Worm (Caenorhabditis elegans) whole organism, L1 larva: Measurements from ENCODE around the gene F52G3.1.
A peak's percentile ranks its signal among the peaks of the same experiment; 100 is the strongest.

ENCODE experiments used
- F16B12.6 ChIP-seq: fragments of 150-350 bp; optimal IDR thresholded peaks from 2 replicates; lab custom pipeline; 2014; ENCODE audit warnings: missing biosample characterization, missing genetic modification characterization
- Y116A8C.19 ChIP-seq: sonication (generic microtip); optimal IDR thresholded peaks from 2 replicates; lab custom pipeline; 2016; ENCODE audit warnings: missing compliant biosample characterization, missing genetic modification characterization, borderline replicate concordance
- blmp-1 ChIP-seq: fragments of 150-350 bp; optimal IDR thresholded peaks from 2 replicates; lab custom pipeline; 2014; ENCODE audit warnings: missing biosample characterization, missing genetic modification characterization
- ceh-8 ChIP-seq: fragments of 200-800 bp; sonication (Bioruptor generic); optimal IDR thresholded peaks from 2 replicates; lab custom pipeline; 2018; ENCODE audit warnings: mild to moderate bottlenecking, missing genetic modification characterization, moderate library complexity, missing compliant biosample characterization
- ceh-90 ChIP-seq: sonication (generic microtip); optimal IDR thresholded peaks from 2 replicates; lab custom pipeline; 2016; ENCODE audit warnings: missing genetic modification characterization, missing compliant biosample characterization
- ces-1 ChIP-seq: fragments of 150-350 bp; optimal IDR thresholded peaks from 2 replicates; lab custom pipeline; 2014; ENCODE audit warnings: missing biosample characterization, missing genetic modification reagents, missing genetic modification characterization
- dpl-1 ChIP-seq, 3 experiments: fragments of 150-350 bp in 2 of 3; sonication (generic microtip) in 1 of 3; optimal IDR thresholded peaks; 2 replicates each; lab custom pipeline; 2014 to 2017; ENCODE audit warnings: missing biosample characterization in 3 of 3, missing genetic modification characterization in 3 of 3, missing genetic modification reagents in 3 of 3
- egl-13 ChIP-seq: sonication (generic microtip); optimal IDR thresholded peaks from 2 replicates; lab custom pipeline; 2016; ENCODE audit warnings: missing genotype, missing genetic modification reagents, missing genetic modification characterization, missing compliant biosample characterization
- egl-27 ChIP-seq, 2 experiments: fragments of 150-350 bp in 1 of 2; sonication (generic microtip); optimal IDR thresholded peaks; 3 replicates each; lab custom pipeline; 2017 to 2018; ENCODE audit warnings: missing biosample characterization in 2 of 2, missing genetic modification characterization in 2 of 2, missing genetic modification reagents in 2 of 2
- elt-3 ChIP-seq, 6 experiments: fragments of 150-350 bp in 1 of 6; sonication (generic microtip); optimal IDR thresholded peaks; 2 replicates each; lab custom pipeline; 2017 to 2018; ENCODE audit warnings: missing biosample characterization in 6 of 6, missing genetic modification characterization in 6 of 6, inconsistent platforms in 1 of 6
- fkh-4 ChIP-seq: sonication (generic microtip); optimal IDR thresholded peaks from 2 replicates; lab custom pipeline; 2016; ENCODE audit warnings: missing compliant biosample characterization, missing genetic modification characterization, borderline replicate concordance
- fkh-8 ChIP-seq: sonication (generic microtip); optimal IDR thresholded peaks from 2 replicates; lab custom pipeline; 2016; ENCODE audit warnings: mild to moderate bottlenecking, missing genetic modification characterization, missing compliant biosample characterization
- grh-1 ChIP-seq: fragments of 200-800 bp; sonication (Bioruptor generic); IDR thresholded peaks from 2 replicates; pipeline ENCODE4 v1.3.6; 2022; ENCODE audit warnings: missing genetic modification reagents, missing genetic modification characterization, missing compliant biosample characterization
- hlh-17 ChIP-seq: fragments of 200-800 bp; sonication (Bioruptor generic); optimal IDR thresholded peaks from 2 replicates; lab custom pipeline; 2018; ENCODE audit warnings: missing genetic modification characterization, mild to moderate bottlenecking, missing compliant biosample characterization, moderate library complexity, borderline replicate concordance
- hlh-4 ChIP-seq: sonication (generic microtip); optimal IDR thresholded peaks from 2 replicates; lab custom pipeline; 2016; ENCODE audit warnings: mild to moderate bottlenecking, missing genetic modification characterization, missing compliant biosample characterization
- irx-1 ChIP-seq: sonication (generic microtip); optimal IDR thresholded peaks from 2 replicates; lab custom pipeline; 2016; ENCODE audit warnings: missing genetic modification characterization, missing compliant biosample characterization
- isw-1 ChIP-seq: fragments of 200-800 bp; sonication (Bioruptor generic); IDR thresholded peaks from 2 replicates; pipeline ENCODE4 v1.3.6; 2022; ENCODE audit warnings: missing genetic modification characterization, missing compliant biosample characterization
- lin-13 ChIP-seq: fragments of 150-350 bp; optimal IDR thresholded peaks from 2 replicates; lab custom pipeline; 2014; ENCODE audit warnings: missing biosample characterization, missing genetic modification reagents, missing genetic modification characterization
- lin-14 ChIP-seq: fragments of 200-800 bp; sonication (Bioruptor generic); optimal IDR thresholded peaks from 2 replicates; lab custom pipeline; 2018; ENCODE audit warnings: mild to moderate bottlenecking, missing genetic modification characterization, moderate library complexity, missing compliant biosample characterization
- lin-15B ChIP-seq: fragments of 150-350 bp; sonication (generic microtip); optimal IDR thresholded peaks from 3 replicates; lab custom pipeline; 2014; ENCODE audit warnings: missing biosample characterization, missing genetic modification characterization
- lin-35 ChIP-seq, 2 experiments: fragments of 150-350 bp; optimal IDR thresholded peaks; 2 replicates each; lab custom pipeline; 2014; ENCODE audit warnings: missing biosample characterization in 2 of 2, missing genetic modification characterization in 2 of 2, missing genetic modification reagents in 2 of 2
- lir-3 ChIP-seq: sonication (generic microtip); optimal IDR thresholded peaks from 2 replicates; lab custom pipeline; 2016; ENCODE audit warnings: mild to moderate bottlenecking, missing genetic modification characterization, moderate library complexity, missing compliant biosample characterization; ENCODE audit not compliant: poor library complexity
- lsy-2 ChIP-seq, 2 experiments: fragments of 150-350 bp; optimal IDR thresholded peaks; 2 replicates each; lab custom pipeline; 2014; ENCODE audit warnings: missing biosample characterization in 2 of 2, missing genetic modification characterization in 2 of 2
- mab-9 ChIP-seq: fragments of 200-800 bp; sonication (Bioruptor generic); IDR thresholded peaks from 2 replicates; pipeline ENCODE4 v1.3.6; 2022; ENCODE audit warnings: missing genetic modification reagents, missing genetic modification characterization, missing compliant biosample characterization
- mdl-1 ChIP-seq, 2 experiments: fragments of 150-350 bp; optimal IDR thresholded peaks; 2 replicates each; lab custom pipeline; 2014 to 2017; ENCODE audit warnings: missing biosample characterization in 2 of 2, missing genetic modification characterization in 2 of 2, inconsistent platforms in 1 of 2
- mef-2 ChIP-seq: fragments of 150-350 bp; optimal IDR thresholded peaks from 2 replicates; lab custom pipeline; 2014; ENCODE audit warnings: missing biosample characterization, missing genetic modification characterization
- mep-1 ChIP-seq: fragments of 150-350 bp; optimal IDR thresholded peaks from 2 replicates; lab custom pipeline; 2014; ENCODE audit warnings: missing biosample characterization, missing genetic modification characterization
- nhr-12 ChIP-seq: sonication (generic microtip); optimal IDR thresholded peaks from 2 replicates; lab custom pipeline; 2017; ENCODE audit warnings: missing biosample characterization, missing genetic modification characterization
- nhr-19 ChIP-seq: fragments of 200-800 bp; sonication (Bioruptor generic); conservative IDR thresholded peaks from 2 replicates; pipeline ENCODE4 v1.3.6; 2022; ENCODE audit warnings: missing genetic modification characterization, missing compliant biosample characterization
- nhr-20 ChIP-seq: sonication (generic microtip); optimal IDR thresholded peaks from 2 replicates; lab custom pipeline; 2016; ENCODE audit warnings: mild to moderate bottlenecking, missing genetic modification characterization, missing compliant biosample characterization
- nhr-28 ChIP-seq: fragments of 150-350 bp; optimal IDR thresholded peaks from 2 replicates; lab custom pipeline; 2014; ENCODE audit warnings: missing biosample characterization, missing genetic modification characterization
- nhr-76 ChIP-seq: sonication (generic microtip); optimal IDR thresholded peaks from 2 replicates; lab custom pipeline; 2017; ENCODE audit warnings: missing biosample characterization, missing genetic modification characterization
- nhr-77 ChIP-seq: fragments of 150-350 bp; optimal IDR thresholded peaks from 2 replicates; lab custom pipeline; 2014; ENCODE audit warnings: missing biosample characterization, missing genetic modification characterization
- nhr-84 ChIP-seq: sonication (generic microtip); optimal IDR thresholded peaks from 2 replicates; lab custom pipeline; 2017; ENCODE audit warnings: missing biosample characterization, missing genetic modification characterization
- nhr-85 ChIP-seq: sonication (generic microtip); peaks from one replicate; lab custom pipeline; 2016; ENCODE audit warnings: missing genetic modification characterization, inconsistent platforms, missing compliant biosample characterization
- pag-3 ChIP-seq: sonication (generic microtip); optimal IDR thresholded peaks from 2 replicates; lab custom pipeline; 2017; ENCODE audit warnings: missing genetic modification characterization, mild to moderate bottlenecking, missing compliant biosample characterization, antibody characterized with exemption, borderline replicate concordance; ENCODE audit not compliant: insufficient read depth
- pqm-1 ChIP-seq: sonication (generic microtip); optimal IDR thresholded peaks from 3 replicates; lab custom pipeline; 2017; ENCODE audit warnings: missing biosample characterization, missing genetic modification characterization
- skn-1 ChIP-seq: fragments of 150-350 bp; optimal IDR thresholded peaks from 2 replicates; lab custom pipeline; 2014; ENCODE audit warnings: missing biosample characterization, missing genetic modification characterization
- snpc-4 ChIP-seq: fragments of 150-350 bp; optimal IDR thresholded peaks from 2 replicates; lab custom pipeline; 2014; ENCODE audit warnings: missing biosample characterization, missing genetic modification characterization
- snu-23 ChIP-seq: sonication (generic microtip); optimal IDR thresholded peaks from 2 replicates; lab custom pipeline; 2016; ENCODE audit warnings: missing genetic modification characterization, missing compliant biosample characterization
- sox-4 ChIP-seq: sonication (generic microtip); optimal IDR thresholded peaks from 2 replicates; lab custom pipeline; 2016; ENCODE audit warnings: missing genetic modification characterization, missing compliant biosample characterization
- sup-37 ChIP-seq: fragments of 200-800 bp; sonication (Bioruptor generic); optimal IDR thresholded peaks from 2 replicates; lab custom pipeline; 2018; ENCODE audit warnings: mild to moderate bottlenecking, missing genetic modification characterization, missing compliant biosample characterization
- tlp-1 ChIP-seq: fragments of 150-350 bp; optimal IDR thresholded peaks from 2 replicates; lab custom pipeline; 2014; ENCODE audit warnings: missing biosample characterization, missing genetic modification characterization
- xbp-1 ChIP-seq: sonication (generic microtip); optimal IDR thresholded peaks from 2 replicates; lab custom pipeline; 2016; ENCODE audit warnings: missing genetic modification characterization, missing compliant biosample characterization
- zip-4 ChIP-seq: fragments of 200-800 bp; sonication (Bioruptor generic); optimal IDR thresholded peaks from 2 replicates; lab custom pipeline; 2018; ENCODE audit warnings: mild to moderate bottlenecking, missing genetic modification characterization, moderate library complexity, missing compliant biosample characterization

F52G3.1 gene

DNA sequence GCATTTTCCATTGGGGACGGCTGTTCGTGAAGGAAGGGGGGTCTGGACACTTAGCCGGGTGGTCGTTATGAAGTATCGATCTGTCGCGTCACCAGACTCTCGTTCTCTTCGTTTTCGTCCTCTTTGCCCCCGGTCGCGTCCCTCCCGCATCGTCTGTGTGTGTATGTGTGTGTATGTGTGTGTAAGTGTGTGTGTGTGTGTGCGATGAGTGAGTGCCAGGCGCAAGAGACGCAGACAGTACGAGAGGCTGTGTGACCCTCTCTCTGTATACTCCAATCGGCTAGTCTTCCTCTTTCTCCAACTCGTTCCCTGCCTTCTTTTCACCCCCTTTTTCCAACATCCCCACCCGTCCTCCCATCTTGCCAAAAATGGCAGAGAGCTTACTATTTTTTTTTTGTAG, 2.3 kb upstream of the F52G3.1 start (continued):
- TF ChIP-seq lin-13 (GFP tag; lab: Kevin White, UChicago) (peak; percentile 82), elt-3 (tag; optimal IDR thresholded peaks at IDR 0.05; lab: Kevin White, UChicago) (peak in 2 of 6 experiments; percentile 57 to 67), nhr-84 (tag; lab: Kevin White, UChicago) (no peak), lin-15B (no peak), fkh-8 (tag; lab: Kevin White, UChicago) (peak; percentile 88), nhr-76 (tag; lab: Kevin White, UChicago) (peak; percentile 46), lir-3 (tag; lab: Kevin White, UChicago) (peak; percentile 39), hlh-4 (tag; lab: Kevin White, UChicago) (no peak), ceh-90 (tag; lab: Kevin White, UChicago) (no peak), lsy-2 (tag; optimal IDR thresholded peaks at IDR 0.05; lab: Kevin White, UChicago) (peak; percentile 69 to 87), nhr-12 (tag; lab: Kevin White, UChicago) (no peak), egl-13 (tag; lab: Kevin White, UChicago) (peak; percentile 62), blmp-1 (tag; lab: Kevin White, UChicago) (peak; percentile 50), fkh-4 (no peak), sox-4 (tag; lab: Kevin White, UChicago) (no peak), skn-1 (tag; lab: Kevin White, UChicago) (peak; percentile 63), pqm-1 (tag; lab: Kevin White, UChicago) (no peak), snpc-4 (peak; percentile 68), nhr-20 (tag; lab: Kevin White, UChicago) (peak; percentile 88), egl-27 (tag; optimal IDR thresholded peaks at IDR 0.05; lab: Kevin White, UChicago) (peak; percentile 62 to 77), xbp-1 (peak; percentile 69), mdl-1 (tag; optimal IDR thresholded peaks at IDR 0.05; lab: Kevin White, UChicago) (peak in 1 of 2 experiments; percentile 91), ces-1 (GFP tag; lab: Kevin White, UChicago) (no peak), mab-9 (GFP tag; lab: Robert Waterston, UW) (peak; percentile 69; the same call in 1 of the 2 replicates), irx-1 (tag; lab: Kevin White, UChicago) (peak; percentile 70), mep-1 (peak; percentile 77), F16B12.6 (tag; lab: Kevin White, UChicago) (peak; percentile 38), nhr-77 (tag; lab: Kevin White, UChicago) (peak; percentile 67), snu-23 (GFP tag; lab: Kevin White, UChicago) (peak; percentile 93), nhr-19 (GFP tag; lab: Robert Waterston, UW) (peak; percentile 82), Y116A8C.19 (tag; lab: Kevin White, UChicago) (no peak), nhr-28 (tag; lab: Kevin White, UChicago) (no peak)

DNA sequence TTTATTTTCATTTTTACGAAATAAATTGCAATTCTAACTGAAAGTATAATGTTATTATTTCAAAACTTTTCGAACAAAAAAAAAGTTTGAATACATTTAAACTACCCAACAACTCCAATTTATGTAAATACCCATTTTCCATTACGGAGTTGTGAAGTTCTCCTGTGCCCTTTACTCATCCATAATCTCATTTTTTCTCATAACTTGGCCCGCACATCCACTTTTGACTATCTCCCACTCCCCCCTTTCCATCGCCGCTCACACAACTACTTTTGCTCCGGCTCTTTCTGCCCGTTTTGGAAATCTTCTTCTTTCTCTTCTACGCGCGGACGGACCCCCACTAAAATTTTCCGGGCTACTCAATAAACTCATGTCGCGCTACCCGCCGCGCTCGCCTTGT, 1.0 kb upstream of the F52G3.1 start:
- TF ChIP-seq zip-4 (GFP tag; lab: Kevin White, UChicago) (no peak), lin-14 (GFP tag; lab: Kevin White, UChicago) (peak; percentile 15), lin-35 (GFP tag; optimal IDR thresholded peaks at IDR 0.05; lab: Kevin White, UChicago) (no peak)

DNA sequence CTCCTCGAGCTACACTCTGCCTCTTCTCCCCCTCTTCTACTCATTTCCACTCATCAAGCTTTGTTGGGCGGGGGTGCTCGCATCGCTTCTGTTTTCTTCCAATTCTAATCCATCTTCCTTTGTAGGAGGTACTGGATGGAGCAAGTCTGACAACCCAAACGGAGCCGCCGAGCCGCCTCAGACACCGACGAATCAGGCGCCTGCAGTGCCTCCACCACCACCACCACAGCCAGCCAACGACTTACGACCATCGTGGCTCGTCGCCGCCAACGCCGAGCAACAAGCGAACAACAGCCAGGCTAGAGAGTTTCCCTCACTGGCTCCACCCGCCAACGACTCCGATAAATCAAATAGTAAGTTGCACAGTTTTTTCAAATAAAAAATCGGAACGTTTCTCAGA, 2.2 kb downstream of the F52G3.1 start:
- TF ChIP-seq mab-9 (GFP tag; lab: Robert Waterston, UW) (no peak), sup-37 (GFP tag; lab: Kevin White, UChicago) (no peak), blmp-1 (tag; lab: Kevin White, UChicago) (no peak), lin-14 (GFP tag; lab: Kevin White, UChicago) (no peak), xbp-1 (no peak), ceh-8 (no peak), grh-1 (GFP tag; lab: Robert Waterston, UW) (no peak), isw-1 (GFP tag; lab: Robert Waterston, UW) (no peak), hlh-17 (GFP tag; lab: Kevin White, UChicago) (no peak), tlp-1 (tag; lab: Kevin White, UChicago) (no peak), pag-3 (tag; lab: Kevin White, UChicago) (no peak), nhr-20 (tag; lab: Kevin White, UChicago) (no peak), mef-2 (no peak), irx-1 (tag; lab: Kevin White, UChicago) (no peak), snpc-4 (no peak), nhr-85 (tag; lab: Kevin White, UChicago) (no peak), dpl-1 (GFP tag; optimal IDR thresholded peaks at IDR 0.05; lab: Kevin White, UChicago) (no peak)
